Worm (Caenorhabditis elegans) whole organism, young adult: Measurements from ENCODE around the gene F59C12.3.

Source experiments
- F33H1.4 ChIP-seq: fragments of 200-800 bp; sonication (Bioruptor generic); IDR thresholded peaks from 2 replicates; pipeline ENCODE4 v1.3.6; 2022; ENCODE audit warnings: missing genetic modification reagents, missing genetic modification characterization, missing compliant biosample characterization
- F37B4.10 ChIP-seq: fragments of 200-800 bp; sonication (Bioruptor generic); IDR thresholded peaks from 2 replicates; pipeline ENCODE4 v1.3.6; 2022; ENCODE audit warnings: missing genetic modification characterization, missing compliant biosample characterization
- F39B2.1 ChIP-seq: fragments of 200-800 bp; sonication (Bioruptor generic); IDR thresholded peaks from 2 replicates; pipeline ENCODE4 v1.3.6; 2022; ENCODE audit warnings: missing genetic modification reagents, missing genetic modification characterization, missing compliant biosample characterization
- F55B11.4 ChIP-seq: sonication (generic microtip); optimal IDR thresholded peaks from 2 replicates; lab custom pipeline; 2016; ENCODE audit warnings: missing compliant biosample characterization, missing genetic modification characterization, borderline replicate concordance; ENCODE audit not compliant: insufficient read depth
- K11D2.4 ChIP-seq: fragments of 200-800 bp; sonication (Bioruptor generic); IDR thresholded peaks from 2 replicates; pipeline ENCODE4 v1.3.6; 2022; ENCODE audit warnings: missing genetic modification reagents, missing genetic modification characterization, missing compliant biosample characterization
- aptf-2 ChIP-seq: fragments of 200-800 bp; sonication (Bioruptor generic); conservative IDR thresholded peaks from 2 replicates; pipeline ENCODE4 v1.3.6; 2022; ENCODE audit warnings: missing genetic modification reagents, missing genetic modification characterization, missing compliant biosample characterization
- atf-7 ChIP-seq: sonication (generic microtip); optimal IDR thresholded peaks from 2 replicates; lab custom pipeline; 2017; ENCODE audit warnings: mild to moderate bottlenecking, missing genetic modification characterization, missing compliant biosample characterization
- athp-1 ChIP-seq: sonication (generic microtip); optimal IDR thresholded peaks from 2 replicates; lab custom pipeline; 2017; ENCODE audit warnings: mild to moderate bottlenecking, missing genetic modification characterization, missing compliant biosample characterization
- attf-3 ChIP-seq: fragments of 200-800 bp; sonication (Bioruptor generic); conservative IDR thresholded peaks from 2 replicates; pipeline ENCODE4 v1.3.6; 2022; ENCODE audit warnings: missing genetic modification reagents, missing genetic modification characterization, missing compliant biosample characterization
- bed-2 ChIP-seq: fragments of 200-800 bp; sonication (Bioruptor generic); IDR thresholded peaks from 2 replicates; pipeline ENCODE4 v1.3.6; 2022; ENCODE audit warnings: missing genetic modification reagents, missing genetic modification characterization, missing compliant biosample characterization
- ccch-3 ChIP-seq: fragments of 200-800 bp; sonication (Bioruptor generic); optimal IDR thresholded peaks from 2 replicates; lab custom pipeline; 2018; ENCODE audit warnings: mild to moderate bottlenecking, missing genetic modification characterization, missing compliant biosample characterization
- ceh-27 ChIP-seq: fragments of 200-800 bp; sonication (Bioruptor generic); optimal IDR thresholded peaks from 2 replicates; lab custom pipeline; 2018; ENCODE audit warnings: mild to moderate bottlenecking, missing genetic modification characterization, moderate library complexity, missing compliant biosample characterization
- ceh-79 ChIP-seq: sonication (generic microtip); optimal IDR thresholded peaks from 2 replicates; lab custom pipeline; 2017; ENCODE audit warnings: mild to moderate bottlenecking, missing genetic modification characterization, missing compliant biosample characterization
- ceh-91 ChIP-seq: fragments of 200-800 bp; sonication (Bioruptor generic); IDR thresholded peaks from 2 replicates; pipeline ENCODE4 v1.3.6; 2022; ENCODE audit warnings: missing genetic modification reagents, missing genetic modification characterization, missing compliant biosample characterization
- dpff-1 ChIP-seq: sonication (generic microtip); optimal IDR thresholded peaks from 2 replicates; lab custom pipeline; 2017; ENCODE audit warnings: mild to moderate bottlenecking, missing genetic modification characterization, missing compliant biosample characterization
- egrh-3 ChIP-seq: fragments of 200-800 bp; sonication (Bioruptor generic); IDR thresholded peaks from 2 replicates; pipeline ENCODE4 v1.3.6; 2022; ENCODE audit warnings: missing genetic modification reagents, missing genetic modification characterization, missing compliant biosample characterization
- ekl-4 ChIP-seq: fragments of 200-800 bp; sonication (Bioruptor generic); IDR thresholded peaks from 2 replicates; pipeline ENCODE4 v1.3.6; 2022; ENCODE audit warnings: missing genetic modification reagents, missing genetic modification characterization, missing compliant biosample characterization
- fkh-3 ChIP-seq: sonication (generic microtip); optimal IDR thresholded peaks from 2 replicates; lab custom pipeline; 2016; ENCODE audit warnings: mild to moderate bottlenecking, missing genetic modification characterization, missing compliant biosample characterization
- gei-17 ChIP-seq: fragments of 200-800 bp; sonication (Bioruptor generic); optimal IDR thresholded peaks from 2 replicates; lab custom pipeline; 2018; ENCODE audit warnings: mild to moderate bottlenecking, missing genetic modification characterization, missing compliant biosample characterization
- lag-1 ChIP-seq: fragments of 200-800 bp; sonication (Bioruptor generic); IDR thresholded peaks from 2 replicates; pipeline ENCODE4 v1.3.6; 2022; ENCODE audit warnings: missing genetic modification reagents, missing genetic modification characterization, missing compliant biosample characterization
- lin-35 ChIP-seq, 3 experiments: fragments of 150-350 bp in 2 of 3; sonication (generic microtip) in 1 of 3; optimal IDR thresholded peaks; 2 replicates each; lab custom pipeline; 2014 to 2018; ENCODE audit warnings: missing biosample characterization in 3 of 3, missing genetic modification characterization in 3 of 3, missing genetic modification reagents in 3 of 3
- lin-54 ChIP-seq: fragments of 200-800 bp; sonication (Bioruptor generic); optimal IDR thresholded peaks from 2 replicates; lab custom pipeline; 2018; ENCODE audit warnings: mild to moderate bottlenecking, missing genetic modification characterization, missing compliant biosample characterization
- lsl-1 ChIP-seq: fragments of 200-800 bp; sonication (Bioruptor generic); optimal IDR thresholded peaks from 2 replicates; lab custom pipeline; 2018; ENCODE audit warnings: mild to moderate bottlenecking, missing genetic modification characterization, moderate library complexity, missing compliant biosample characterization
- lsy-27 ChIP-seq: sonication (generic microtip); optimal IDR thresholded peaks from 2 replicates; lab custom pipeline; 2017; ENCODE audit warnings: missing genetic modification characterization, mild to moderate bottlenecking, missing compliant biosample characterization, antibody characterized with exemption, missing genotype, borderline replicate concordance; ENCODE audit not compliant: insufficient read depth
- mcd-1 ChIP-seq: fragments of 200-800 bp; sonication (Bioruptor generic); IDR thresholded peaks from 2 replicates; pipeline ENCODE4 v1.3.6; 2022; ENCODE audit warnings: missing genetic modification reagents, missing genetic modification characterization, missing compliant biosample characterization
- nfya-2 ChIP-seq: fragments of 200-800 bp; sonication (Bioruptor generic); IDR thresholded peaks from 2 replicates; pipeline ENCODE4 v1.3.6; 2022; ENCODE audit warnings: missing genetic modification reagents, missing genetic modification characterization, missing compliant biosample characterization
- nhr-120 ChIP-seq: fragments of 200-800 bp; sonication (Bioruptor generic); IDR thresholded peaks from 2 replicates; pipeline ENCODE4 v1.3.6; 2022; ENCODE audit warnings: missing genetic modification characterization, missing compliant biosample characterization
- nhr-80 ChIP-seq: sonication (generic microtip); optimal IDR thresholded peaks from 2 replicates; lab custom pipeline; 2016; ENCODE audit warnings: missing genetic modification characterization, missing compliant biosample characterization
- snpc-4 ChIP-seq, 5 experiments: fragments of 150-350 bp in 1 of 5; sonication (generic microtip) in 4 of 5; optimal IDR thresholded peaks; 2 replicates each; lab custom pipeline; 2014 to 2018; ENCODE audit warnings: missing genetic modification characterization in 5 of 5, missing biosample characterization in 3 of 5, antibody characterized with exemption in 2 of 5, mild to moderate bottlenecking in 2 of 5, missing compliant biosample characterization in 2 of 5, missing genotype in 2 of 5, moderate library complexity in 2 of 5, missing genetic modification reagents in 1 of 5
- tbx-9 ChIP-seq: sonication (generic microtip); optimal IDR thresholded peaks from 2 replicates; lab custom pipeline; 2016; ENCODE audit warnings: borderline replicate concordance, missing genetic modification characterization, inconsistent platforms, missing compliant biosample characterization
- unc-62 ChIP-seq: fragments of 150-350 bp; optimal IDR thresholded peaks from 2 replicates; lab custom pipeline; 2014; ENCODE audit warnings: missing biosample characterization, missing genetic modification reagents, missing genetic modification characterization
- zfh-2 ChIP-seq: fragments of 200-800 bp; sonication (Bioruptor generic); conservative IDR thresholded peaks from 2 replicates; pipeline ENCODE4 v1.3.6; 2022; ENCODE audit warnings: missing genetic modification reagents, missing genetic modification characterization, missing compliant biosample characterization
- ztf-22 ChIP-seq: fragments of 200-800 bp; sonication (Bioruptor generic); optimal IDR thresholded peaks from 2 replicates; lab custom pipeline; 2018; ENCODE audit warnings: mild to moderate bottlenecking, missing genetic modification characterization, moderate library complexity, missing compliant biosample characterization
- ztf-3 ChIP-seq: fragments of 200-800 bp; sonication (Bioruptor generic); optimal IDR thresholded peaks from 2 replicates; lab custom pipeline; 2018; ENCODE audit warnings: mild to moderate bottlenecking, missing genetic modification characterization, missing compliant biosample characterization
- ztf-6 ChIP-seq: fragments of 200-800 bp; sonication (Bioruptor generic); IDR thresholded peaks from 2 replicates; pipeline ENCODE4 v1.3.6; 2022; ENCODE audit warnings: missing genetic modification reagents, missing genetic modification characterization, missing compliant biosample characterization

Gene F59C12.3

DNA sequence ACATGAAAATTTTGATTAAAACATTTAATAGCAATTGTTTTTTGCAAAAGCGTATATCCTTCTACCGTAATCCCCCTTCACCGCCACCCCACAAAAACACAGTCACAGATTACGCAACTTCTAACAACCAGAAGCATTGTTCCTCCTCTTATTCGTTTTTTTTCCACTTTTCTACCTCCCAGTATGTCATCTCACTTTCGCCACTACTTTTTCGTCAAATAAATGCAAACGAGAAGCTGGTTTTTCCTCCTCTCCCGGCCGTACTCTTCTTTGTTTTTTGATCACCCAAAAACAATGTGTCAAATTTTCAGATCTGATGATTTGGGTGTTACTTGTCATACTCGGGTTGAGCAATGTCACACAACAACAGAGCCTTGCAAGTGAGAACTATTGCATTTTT is 23.7 kb upstream of the F59C12.3 start, which contains the start of gene C06G1.1:
C06G1.1 (plus strand) TSS at position 301 of the 400 bp plus-strand sequence.
- TF ChIP-seq dpff-1 (no peak), lsl-1 (GFP tag; lab: Kevin White, UChicago) (no peak), atf-7 (no peak), ekl-4 (no peak), ztf-22 (GFP tag; lab: Kevin White, UChicago) (no peak), fkh-3 (tag; lab: Kevin White, UChicago) (no peak), ztf-3 (no peak), gei-17 (GFP tag; lab: Kevin White, UChicago) (no peak), F39B2.1 (GFP tag; lab: Robert Waterston, UW) (no peak), snpc-4 (GFP tag; optimal IDR thresholded peaks at IDR 0.05; lab: Kevin White, UChicago) (no peak), snpc-4 (tag; optimal IDR thresholded peaks at IDR 0.05; lab: Kevin White, UChicago) (no peak), ceh-27 (GFP tag; lab: Kevin White, UChicago) (no peak), athp-1 (tag; lab: Kevin White, UChicago) (no peak), ztf-6 (GFP tag; lab: Robert Waterston, UW) (no peak), F33H1.4 (GFP tag; lab: Robert Waterston, UW) (no peak)
- TF ChIP-seq, all 124 proteins: peak for 0

DNA sequence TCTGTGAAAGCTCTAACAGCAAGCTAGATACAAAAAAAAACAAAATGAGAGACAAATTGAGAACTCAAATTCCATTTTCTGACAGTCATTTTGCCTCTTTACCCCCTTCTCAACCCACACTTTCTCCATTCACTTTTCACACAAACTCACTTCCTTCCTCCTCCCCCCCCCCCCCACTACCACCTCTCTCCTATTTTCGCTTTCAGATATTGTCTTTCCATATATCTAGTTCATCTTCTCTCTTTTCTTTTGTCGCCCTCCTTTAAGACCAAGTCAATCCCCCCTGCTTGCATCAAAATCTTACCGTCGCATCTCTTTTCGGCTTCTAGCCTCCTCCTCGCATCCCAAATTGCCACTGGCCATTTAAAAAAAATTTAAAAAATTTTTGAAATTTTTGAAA is 22.5 kb upstream of the F59C12.3 start:
- TF ChIP-seq tbx-9 (tag; lab: Kevin White, UChicago) (no peak), F37B4.10 (GFP tag; lab: Robert Waterston, UW) (no peak), ztf-22 (GFP tag; lab: Kevin White, UChicago) (no peak), ceh-79 (tag; lab: Kevin White, UChicago) (no peak), snpc-4 (GFP tag; optimal IDR thresholded peaks at IDR 0.05; lab: Kevin White, UChicago) (no peak), snpc-4 (tag; optimal IDR thresholded peaks at IDR 0.05; lab: Kevin White, UChicago) (no peak), lin-54 (GFP tag; lab: Kevin White, UChicago) (no peak), attf-3 (no peak), lag-1 (GFP tag; lab: Robert Waterston, UW) (no peak), egrh-3 (GFP tag; lab: Robert Waterston, UW) (no peak), bed-2 (no peak), gei-17 (GFP tag; lab: Kevin White, UChicago) (no peak), aptf-2 (GFP tag; lab: Robert Waterston, UW) (no peak), mcd-1 (no peak), nhr-120 (GFP tag; lab: Robert Waterston, UW) (no peak), ccch-3 (GFP tag; lab: Kevin White, UChicago) (no peak), K11D2.4 (GFP tag; lab: Robert Waterston, UW) (no peak), ceh-91 (GFP tag; lab: Robert Waterston, UW) (no peak)

DNA sequence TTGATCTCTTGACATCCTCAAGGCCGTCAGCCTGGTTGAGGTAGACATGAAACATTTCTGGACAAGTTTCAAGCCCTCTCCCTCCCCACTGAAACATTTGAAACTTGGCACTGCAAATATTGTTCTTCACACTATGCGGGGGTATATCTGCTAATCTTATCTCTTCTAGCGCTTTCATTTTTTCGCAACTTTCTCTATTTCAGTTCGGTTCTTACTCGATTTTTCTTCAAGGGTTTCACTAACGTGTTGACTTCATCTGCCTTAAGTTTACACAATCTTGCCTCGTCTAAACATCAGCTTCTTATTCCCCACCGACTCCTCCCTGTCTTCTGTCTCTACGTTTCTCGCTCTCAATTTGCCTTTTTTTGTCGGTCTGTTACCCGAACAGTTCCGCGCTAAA is 20.4 kb upstream of the F59C12.3 start:
- no peak for TF ChIP-seq lsy-27
- no peak for TF ChIP-seq unc-62 (GFP tag; lab: Kevin White, UChicago)
- no peak for TF ChIP-seq nhr-80 (tag; lab: Kevin White, UChicago)
- no peak for TF ChIP-seq nfya-2 (GFP tag; lab: Robert Waterston, UW)
- no peak for TF ChIP-seq dpff-1
- TF ChIP-seq bed-2, result no peak
- TF ChIP-seq nhr-120 (GFP tag; lab: Robert Waterston, UW), result no peak
- TF ChIP-seq lin-35 (GFP tag; optimal IDR thresholded peaks at IDR 0.05; lab: Kevin White, UChicago), result no peak
- TF ChIP-seq, all 124 proteins: peak for 0

DNA sequence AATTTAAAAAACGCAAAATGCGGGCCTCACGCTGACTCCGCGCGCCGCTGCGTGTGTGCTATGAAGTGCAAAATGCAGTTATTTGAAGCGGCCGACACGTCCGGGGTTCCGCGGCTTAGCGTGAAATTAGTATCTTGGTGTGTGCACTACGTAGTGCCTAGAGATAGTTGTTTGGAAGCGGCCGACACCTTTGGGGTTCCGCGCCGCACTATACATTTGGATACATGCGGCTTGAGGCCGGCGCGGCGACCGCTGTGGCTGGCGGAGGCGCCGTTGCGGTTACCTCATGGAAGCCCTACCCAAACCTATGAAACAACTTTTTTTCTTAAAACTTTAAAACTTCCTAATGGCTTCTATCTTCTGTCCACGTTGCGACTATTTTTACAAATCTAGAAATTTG is 19.8 kb upstream of the F59C12.3 start:
- TF ChIP-seq F55B11.4 (tag; lab: Kevin White, UChicago) (no peak), snpc-4 (GFP tag; optimal IDR thresholded peaks at IDR 0.05; lab: Kevin White, UChicago) (peak; percentile 28), snpc-4 (tag; optimal IDR thresholded peaks at IDR 0.05; lab: Kevin White, UChicago) (peak in 2 of 4 experiments; percentile 84 to 86), zfh-2 (GFP tag; lab: Robert Waterston, UW) (peak; percentile 58)
